Worm (Caenorhabditis elegans) whole organism, L4/young adult: Measurements from ENCODE around the gene F41E6.17.

Experiments used
- W03F9.2 ChIP-seq: fragments of 150-350 bp; optimal IDR thresholded peaks from 2 replicates; lab custom pipeline; 2014; ENCODE audit warnings: missing biosample characterization, missing genetic modification characterization
- dao-5 ChIP-seq: sonication (generic microtip); optimal IDR thresholded peaks from 2 replicates; lab custom pipeline; 2016; ENCODE audit warnings: missing genotype, missing genetic modification characterization, moderate library complexity, missing compliant biosample characterization
- him-1 ChIP-seq: sonication (generic microtip); optimal IDR thresholded peaks from 2 replicates; lab custom pipeline; 2016; ENCODE audit warnings: missing genotype, missing genetic modification reagents, missing genetic modification characterization, missing compliant biosample characterization

- TF ChIP-seq W03F9.2 (tag; lab: Kevin White, UChicago) (no peak), dao-5 (no peak), him-1 (tag; lab: Kevin White, UChicago) (no peak)
These were observed 11.7 kb downstream of the F41E6.17 start, which contains the start of gene oac-29 for ce11 chrV:8635575-8635974.
